Worm (Caenorhabditis elegans) whole organism, L2 larva: ENCODE measurements around the gene snb-2.

ENCODE experiments used
- R02D3.7 ChIP-seq: fragments of 150-350 bp; optimal IDR thresholded peaks from 2 replicates; lab custom pipeline; 2014; ENCODE audit warnings: missing biosample characterization, missing genetic modification characterization
- Y55F3AM.14 ChIP-seq: fragments of 200-800 bp; sonication (Bioruptor generic); optimal IDR thresholded peaks from 2 replicates; lab custom pipeline; 2018; ENCODE audit warnings: mild to moderate bottlenecking, missing genetic modification characterization, missing compliant biosample characterization
- alr-1 ChIP-seq: fragments of 150-350 bp; optimal IDR thresholded peaks from 2 replicates; lab custom pipeline; 2014; ENCODE audit warnings: missing biosample characterization, missing genetic modification characterization
- ama-1 ChIP-seq: fragments of 150-350 bp; optimal IDR thresholded peaks from 2 replicates; lab custom pipeline; 2018; ENCODE audit warnings: inconsistent platforms
- blmp-1 ChIP-seq: sonication (generic microtip); optimal IDR thresholded peaks from 2 replicates; lab custom pipeline; 2017; ENCODE audit warnings: missing genetic modification characterization, mild to moderate bottlenecking, missing compliant biosample characterization, antibody characterized with exemption, moderate library complexity; ENCODE audit not compliant: insufficient read depth
- ceh-16 ChIP-seq: fragments of 150-350 bp; optimal IDR thresholded peaks from 2 replicates; lab custom pipeline; 2014; ENCODE audit warnings: missing biosample characterization, missing genetic modification characterization
- ceh-82 ChIP-seq: fragments of 150-350 bp; optimal IDR thresholded peaks from 2 replicates; lab custom pipeline; 2014; ENCODE audit warnings: missing biosample characterization, missing genetic modification characterization
- dmd-4 ChIP-seq: sonication (generic microtip); optimal IDR thresholded peaks from 2 replicates; lab custom pipeline; 2017; ENCODE audit warnings: missing biosample characterization, missing genetic modification characterization
- egl-27 ChIP-seq: sonication (generic microtip); optimal IDR thresholded peaks from 3 replicates; lab custom pipeline; 2017; ENCODE audit warnings: missing biosample characterization, missing genetic modification reagents, missing genetic modification characterization
- elt-1 ChIP-seq: fragments of 150-350 bp; optimal IDR thresholded peaks from 2 replicates; lab custom pipeline; 2014; ENCODE audit warnings: missing biosample characterization, missing genetic modification characterization
- elt-3 ChIP-seq: sonication (generic microtip); optimal IDR thresholded peaks from 2 replicates; lab custom pipeline; 2017; ENCODE audit warnings: missing biosample characterization, missing genetic modification characterization
- fos-1 ChIP-seq: fragments of 150-350 bp; optimal IDR thresholded peaks from 2 replicates; lab custom pipeline; 2014; ENCODE audit warnings: missing biosample characterization, missing genetic modification characterization
- gmeb-1 ChIP-seq: fragments of 150-350 bp; optimal IDR thresholded peaks from 2 replicates; lab custom pipeline; 2014; ENCODE audit warnings: missing biosample characterization, missing genetic modification characterization
- lin-13 ChIP-seq: fragments of 150-350 bp; optimal IDR thresholded peaks from 2 replicates; lab custom pipeline; 2014; ENCODE audit warnings: missing biosample characterization, missing genetic modification reagents, missing genetic modification characterization
- lin-39 ChIP-seq: fragments of 150-350 bp; optimal IDR thresholded peaks from 2 replicates; lab custom pipeline; 2014; ENCODE audit warnings: missing biosample characterization, missing genetic modification reagents, missing genetic modification characterization
- lsy-2 ChIP-seq, 2 experiments: fragments of 150-350 bp in 1 of 2; sonication (generic microtip) in 1 of 2; optimal IDR thresholded peaks; 2 replicates each; lab custom pipeline; 2014 to 2017; ENCODE audit warnings: missing biosample characterization in 2 of 2, missing genetic modification characterization in 2 of 2
- mab-5 ChIP-seq: fragments of 150-350 bp; optimal IDR thresholded peaks from 2 replicates; lab custom pipeline; 2014; ENCODE audit warnings: missing biosample characterization, missing genetic modification characterization
- mbf-1 ChIP-seq: sonication (generic microtip); optimal IDR thresholded peaks from 2 replicates; lab custom pipeline; 2017; ENCODE audit warnings: missing biosample characterization, missing genetic modification characterization
- nhr-10 ChIP-seq: sonication (generic microtip); optimal IDR thresholded peaks from 2 replicates; lab custom pipeline; 2017; ENCODE audit warnings: missing biosample characterization, missing genetic modification characterization
- nhr-11 ChIP-seq: fragments of 150-350 bp; optimal IDR thresholded peaks from 2 replicates; lab custom pipeline; 2014; ENCODE audit warnings: missing biosample characterization, missing genetic modification characterization
- nhr-12 ChIP-seq: fragments of 150-350 bp; optimal IDR thresholded peaks from 2 replicates; lab custom pipeline; 2014; ENCODE audit warnings: missing biosample characterization, missing genetic modification characterization
- nhr-129 ChIP-seq: fragments of 150-350 bp; optimal IDR thresholded peaks from 2 replicates; lab custom pipeline; 2014; ENCODE audit warnings: missing biosample characterization, missing genetic modification characterization
- nhr-21 ChIP-seq: fragments of 150-350 bp; optimal IDR thresholded peaks from 2 replicates; lab custom pipeline; 2014; ENCODE audit warnings: missing biosample characterization, missing genetic modification characterization
- nhr-25 ChIP-seq: fragments of 150-350 bp; sonication (generic microtip); optimal IDR thresholded peaks from 3 replicates; lab custom pipeline; 2014; ENCODE audit warnings: missing biosample characterization, missing genetic modification characterization
- nhr-77 ChIP-seq: fragments of 150-350 bp; optimal IDR thresholded peaks from 2 replicates; lab custom pipeline; 2014; ENCODE audit warnings: missing biosample characterization, missing genetic modification characterization
- peb-1 ChIP-seq: fragments of 150-350 bp; optimal IDR thresholded peaks from 2 replicates; lab custom pipeline; 2014; ENCODE audit warnings: missing biosample characterization, missing genetic modification characterization
- sem-4 ChIP-seq: fragments of 150-350 bp; optimal IDR thresholded peaks from 2 replicates; lab custom pipeline; 2014; ENCODE audit warnings: missing biosample characterization, missing genetic modification reagents, missing genetic modification characterization
- unc-62 ChIP-seq: fragments of 150-350 bp; optimal IDR thresholded peaks from 2 replicates; lab custom pipeline; 2014; ENCODE audit warnings: missing biosample characterization, missing genetic modification reagents, missing genetic modification characterization
- ztf-1 ChIP-seq: fragments of 200-800 bp; sonication (Bioruptor generic); conservative IDR thresholded peaks from 2 replicates; pipeline ENCODE4 v1.3.6; 2022; ENCODE audit warnings: missing genetic modification characterization, missing compliant biosample characterization
- ztf-4 ChIP-seq: fragments of 150-350 bp; optimal IDR thresholded peaks from 2 replicates; lab custom pipeline; 2014; ENCODE audit warnings: missing biosample characterization, missing genetic modification characterization

The snb-2 gene

DNA sequence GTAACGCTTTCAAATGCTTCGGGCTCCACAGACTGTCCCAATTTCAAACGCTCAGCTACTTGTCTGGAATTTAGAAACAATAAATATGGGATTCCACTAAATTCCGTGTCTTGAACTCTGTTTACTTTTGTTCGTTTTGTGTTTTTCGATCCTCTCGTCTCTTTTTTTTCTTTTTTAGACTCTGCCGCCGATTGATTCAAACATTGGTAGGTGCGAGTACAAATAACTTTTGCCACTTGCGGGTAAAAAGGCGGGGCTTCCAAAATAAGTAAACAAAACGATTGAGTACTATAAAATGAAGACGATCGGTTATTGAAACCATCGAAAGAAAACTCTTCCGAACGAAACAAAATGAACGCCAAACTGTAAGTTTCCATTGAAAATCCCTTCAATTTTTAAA is 19.4 kb upstream of the snb-2 start, which contains the start of gene fipr-2:
fipr-2 (plus strand) TSS at position 245 of the 400 bp plus-strand sequence.
- no peak for TF ChIP-seq mbf-1 (tag; lab: Kevin White, UChicago)
- no peak for TF ChIP-seq elt-1 (tag; lab: Kevin White, UChicago)
- TF ChIP-seq lin-13 (GFP tag; lab: Kevin White, UChicago), result no peak
- TF ChIP-seq gmeb-1 (tag; lab: Kevin White, UChicago), result no peak
- TF ChIP-seq ztf-4 (tag; lab: Kevin White, UChicago), result no peak
- no peak for TF ChIP-seq lin-39 (tag; lab: Kevin White, UChicago)
- TF ChIP-seq fos-1, result no peak
- TF ChIP-seq nhr-25 (tag; lab: Kevin White, UChicago), result no peak
- TF ChIP-seq ama-1 (lab: Kevin White, UChicago), result no peak
- TF ChIP-seq ceh-82, result no peak
- TF ChIP-seq Y55F3AM.14 (GFP tag; lab: Kevin White, UChicago), result no peak

DNA sequence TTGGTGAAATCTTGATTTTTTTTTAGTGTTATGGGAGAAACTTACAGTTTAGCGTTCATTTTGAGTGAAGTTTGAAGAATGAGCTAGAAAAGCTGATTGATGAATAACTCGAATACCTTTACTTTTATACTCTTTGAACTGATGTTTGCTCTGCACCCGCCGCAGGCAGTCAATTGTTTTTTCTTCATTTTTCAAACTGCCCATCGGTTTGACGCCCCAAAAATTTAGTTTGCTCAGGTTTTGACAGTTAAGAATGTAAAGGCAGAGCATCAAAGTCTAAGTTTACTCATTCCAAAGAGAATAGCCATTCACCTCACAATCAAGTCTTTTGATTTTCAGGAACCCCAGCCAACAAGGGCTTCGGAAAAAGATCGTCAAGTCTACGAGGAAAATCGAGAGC is 15.9 kb upstream of the snb-2 start, which contains the start of gene fipr-1:
fipr-1 (minus strand) TSS at position 101 of the 400 bp plus-strand sequence.
- TF ChIP-seq lsy-2 (tag; optimal IDR thresholded peaks at IDR 0.05; lab: Kevin White, UChicago) (no peak), nhr-77 (no peak), nhr-129 (tag; lab: Kevin White, UChicago) (no peak), ztf-4 (tag; lab: Kevin White, UChicago) (no peak), sem-4 (tag; lab: Kevin White, UChicago) (no peak), dmd-4 (tag; lab: Kevin White, UChicago) (no peak), fos-1 (no peak), Y55F3AM.14 (GFP tag; lab: Kevin White, UChicago) (no peak), elt-3 (tag; lab: Kevin White, UChicago) (no peak), ztf-1 (no peak), mab-5 (tag; lab: Kevin White, UChicago) (no peak), ceh-16 (tag; lab: Kevin White, UChicago) (no peak)
- TF ChIP-seq, all 48 proteins: peak for 0

DNA sequence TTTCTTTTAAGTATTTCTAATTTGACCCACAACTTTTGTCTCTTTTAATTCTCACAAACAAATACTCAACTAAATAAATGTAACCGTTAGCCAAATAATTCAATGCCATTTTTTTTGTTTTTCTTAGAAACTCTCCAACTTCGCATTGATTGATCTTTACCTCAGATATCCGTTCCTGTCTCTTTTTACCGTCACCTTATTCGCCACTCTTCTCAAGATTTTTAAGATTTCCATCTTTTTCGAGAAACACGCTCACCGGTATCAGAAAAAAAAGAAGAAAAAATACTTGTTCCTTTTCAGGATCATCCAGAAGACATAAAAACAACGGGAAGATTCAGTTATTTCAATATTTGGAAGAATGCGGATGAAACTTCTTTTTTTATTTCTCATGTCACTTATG is 12.6 kb upstream of the snb-2 start, which contains the start of gene F23H12.5:
F23H12.5 (plus strand) TSS at position 301 of the 400 bp plus-strand sequence.
- TF ChIP-seq ceh-16 (tag; lab: Kevin White, UChicago) (no peak), nhr-11 (tag; lab: Kevin White, UChicago) (no peak), nhr-10 (tag; lab: Kevin White, UChicago) (no peak), egl-27 (tag; lab: Kevin White, UChicago) (no peak), nhr-25 (tag; lab: Kevin White, UChicago) (no peak), lin-39 (tag; lab: Kevin White, UChicago) (no peak), nhr-12 (tag; lab: Kevin White, UChicago) (no peak), elt-1 (tag; lab: Kevin White, UChicago) (no peak)

DNA sequence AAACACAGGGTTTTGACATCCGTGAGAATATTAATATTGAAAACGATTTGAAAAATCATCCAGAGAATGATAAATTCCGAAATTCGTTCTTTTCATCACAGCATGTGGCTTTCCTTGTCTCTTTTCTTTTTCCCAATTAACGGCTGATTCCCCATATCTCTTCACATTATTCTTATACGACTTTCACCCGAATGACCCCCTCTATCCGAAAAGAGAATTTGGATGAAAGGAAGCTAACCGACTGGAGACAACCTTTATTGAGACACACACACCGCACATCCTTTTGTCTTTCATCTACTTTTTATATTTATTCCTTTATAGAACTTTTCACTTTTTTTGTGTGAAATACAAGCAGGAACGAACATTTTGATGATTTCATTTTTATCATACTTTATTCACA is 11.9 kb upstream of the snb-2 start:
- TF ChIP-seq elt-1 (tag; lab: Kevin White, UChicago) (no peak), egl-27 (tag; lab: Kevin White, UChicago) (no peak), elt-3 (tag; lab: Kevin White, UChicago) (no peak), nhr-12 (tag; lab: Kevin White, UChicago) (no peak), alr-1 (tag; lab: Kevin White, UChicago) (no peak), nhr-21 (tag; lab: Kevin White, UChicago) (no peak), ama-1 (lab: Kevin White, UChicago) (no peak), lsy-2 (tag; optimal IDR thresholded peaks at IDR 0.05; lab: Kevin White, UChicago) (no peak), sem-4 (tag; lab: Kevin White, UChicago) (no peak)
- TF ChIP-seq, all 48 proteins: peak for 0

DNA sequence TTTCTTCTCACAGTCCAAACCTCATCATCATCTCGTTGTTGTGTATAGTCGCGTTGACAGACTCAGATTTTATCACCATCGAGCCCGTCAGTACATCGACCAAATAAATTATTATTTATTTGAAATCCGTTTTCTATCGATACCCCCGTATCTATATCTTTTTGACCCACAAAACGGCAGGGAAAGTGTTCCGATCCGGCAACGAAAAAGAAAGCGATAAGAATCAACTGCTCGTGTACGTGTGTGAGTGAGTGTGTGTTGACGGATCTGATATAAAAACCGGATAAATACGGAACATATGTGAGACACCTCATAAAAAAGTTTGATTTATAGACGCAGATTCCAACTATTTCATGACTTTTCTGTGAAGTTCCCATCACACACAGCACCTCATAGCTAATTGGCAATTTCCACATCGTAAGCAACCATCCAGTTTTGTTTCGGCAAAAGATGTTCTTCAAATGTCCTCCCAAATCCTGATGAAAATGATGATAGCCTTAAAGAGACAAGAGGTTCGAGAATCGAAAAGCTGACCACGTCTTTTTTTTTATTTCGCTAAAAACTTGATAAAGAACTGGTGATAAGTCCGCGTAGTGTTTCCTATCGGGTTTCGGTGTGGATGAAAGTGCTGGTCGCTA is 8.6 kb upstream of the snb-2 start:
- TF ChIP-seq peb-1 (tag; lab: Kevin White, UChicago), result no peak
- TF ChIP-seq nhr-21 (tag; lab: Kevin White, UChicago), result peak; percentile 52
- TF ChIP-seq sem-4 (tag; lab: Kevin White, UChicago), result peak; percentile 53
- peak; percentile 84 for TF ChIP-seq ama-1 (lab: Kevin White, UChicago)
- TF ChIP-seq ztf-4 (tag; lab: Kevin White, UChicago), result no peak
- TF ChIP-seq blmp-1 (tag; lab: Kevin White, UChicago), result peak; percentile 11
- TF ChIP-seq lsy-2 (tag; optimal IDR thresholded peaks at IDR 0.05; lab: Kevin White, UChicago), result peak in 1 of 2 experiments; percentile 43
- TF ChIP-seq, all 48 proteins: peak for 5

DNA sequence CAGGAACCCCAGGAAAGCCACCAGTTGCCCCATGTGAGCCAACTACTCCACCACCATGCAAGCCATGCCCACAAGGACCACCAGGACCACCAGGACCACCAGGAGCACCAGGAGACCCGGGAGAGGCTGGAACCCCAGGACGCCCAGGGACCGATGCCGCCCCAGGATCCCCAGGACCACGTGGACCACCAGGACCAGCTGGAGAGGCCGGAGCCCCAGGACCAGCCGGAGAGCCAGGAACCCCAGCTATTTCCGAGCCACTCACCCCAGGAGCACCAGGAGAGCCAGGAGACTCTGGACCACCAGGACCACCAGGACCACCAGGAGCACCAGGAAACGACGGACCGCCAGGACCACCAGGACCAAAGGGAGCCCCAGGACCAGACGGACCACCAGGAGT is 7.8 kb upstream of the snb-2 start:
- TF ChIP-seq unc-62 (GFP tag; lab: Kevin White, UChicago) (no peak), Y55F3AM.14 (GFP tag; lab: Kevin White, UChicago) (no peak), ceh-16 (tag; lab: Kevin White, UChicago) (no peak), alr-1 (tag; lab: Kevin White, UChicago) (no peak), fos-1 (no peak), dmd-4 (tag; lab: Kevin White, UChicago) (no peak), nhr-77 (no peak), nhr-21 (tag; lab: Kevin White, UChicago) (no peak), R02D3.7 (tag; lab: Kevin White, UChicago) (no peak), mab-5 (tag; lab: Kevin White, UChicago) (no peak), lsy-2 (tag; optimal IDR thresholded peaks at IDR 0.05; lab: Kevin White, UChicago) (no peak), mbf-1 (tag; lab: Kevin White, UChicago) (no peak)
